Worm (Caenorhabditis elegans) whole organism, L4/young adult: ENCODE data around the gene skr-9.
"Not testable (repeated sequence)": the region's sequence is repeated elsewhere in the genome, so short reads cannot be mapped to it uniquely, and the experiment has no call there.

Experiments used
- W03F9.2 ChIP-seq: fragments of 150-350 bp; optimal IDR thresholded peaks from 2 replicates; lab custom pipeline; 2014; ENCODE audit warnings: missing biosample characterization, missing genetic modification characterization
- dao-5 ChIP-seq: sonication (generic microtip); optimal IDR thresholded peaks from 2 replicates; lab custom pipeline; 2016; ENCODE audit warnings: missing genotype, missing genetic modification characterization, moderate library complexity, missing compliant biosample characterization
- him-1 ChIP-seq: sonication (generic microtip); optimal IDR thresholded peaks from 2 replicates; lab custom pipeline; 2016; ENCODE audit warnings: missing genotype, missing genetic modification reagents, missing genetic modification characterization, missing compliant biosample characterization

Gene skr-9

DNA sequence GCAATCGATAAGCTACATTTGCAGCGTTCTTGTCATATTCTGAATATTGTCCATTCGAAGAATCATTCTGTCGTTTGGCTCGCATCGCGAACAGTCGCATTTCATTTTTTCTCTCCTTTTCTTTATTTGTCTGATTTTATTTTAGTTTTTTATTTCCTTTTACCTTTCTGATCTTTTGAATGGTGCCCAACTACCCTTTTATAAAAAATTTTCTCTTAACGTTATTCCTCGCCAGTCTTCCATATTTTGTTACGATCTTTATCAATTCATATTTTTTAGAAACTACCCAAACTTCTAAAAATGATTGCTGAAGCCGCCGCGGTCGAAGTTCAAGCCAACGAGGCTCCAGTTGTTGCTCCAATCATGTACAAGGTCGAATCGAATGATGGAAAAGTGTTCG is at the start of gene skr-9:
Gene skr-9, plus strand, starts transcription at position 301 of the 400 bp plus-strand sequence.
- not testable (repeated sequence) for TF ChIP-seq him-1 (tag; lab: Kevin White, UChicago); W03F9.2; dao-5 (tag; lab: Kevin White, UChicago)

DNA sequence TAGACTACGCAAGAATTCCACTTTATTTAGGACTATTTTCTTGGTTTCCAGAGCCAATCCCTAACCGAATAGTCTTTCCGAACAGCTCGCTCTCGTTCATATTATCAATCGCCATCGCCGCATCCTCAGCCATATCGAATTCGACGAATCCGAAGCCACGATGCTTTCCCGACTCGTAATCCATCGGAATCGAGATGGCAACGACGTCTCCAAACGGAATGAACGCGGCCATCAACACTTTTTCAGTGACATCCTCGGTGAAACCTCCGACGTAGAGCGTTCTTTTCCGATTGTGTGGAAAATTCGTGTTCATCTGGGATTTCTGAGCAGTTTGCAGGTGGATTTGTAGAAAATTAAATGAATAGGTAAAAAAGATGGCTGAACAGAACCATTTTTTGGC is 47.0 kb upstream of the skr-9 start, which contains the start of gene cyn-13:
Gene cyn-13, minus strand, starts transcription at position 313 of the 400 bp plus-strand sequence.
- TF ChIP-seq W03F9.2: no peak
- no peak for TF ChIP-seq dao-5 (tag; lab: Kevin White, UChicago)
- TF ChIP-seq him-1 (tag; lab: Kevin White, UChicago): no peak

DNA sequence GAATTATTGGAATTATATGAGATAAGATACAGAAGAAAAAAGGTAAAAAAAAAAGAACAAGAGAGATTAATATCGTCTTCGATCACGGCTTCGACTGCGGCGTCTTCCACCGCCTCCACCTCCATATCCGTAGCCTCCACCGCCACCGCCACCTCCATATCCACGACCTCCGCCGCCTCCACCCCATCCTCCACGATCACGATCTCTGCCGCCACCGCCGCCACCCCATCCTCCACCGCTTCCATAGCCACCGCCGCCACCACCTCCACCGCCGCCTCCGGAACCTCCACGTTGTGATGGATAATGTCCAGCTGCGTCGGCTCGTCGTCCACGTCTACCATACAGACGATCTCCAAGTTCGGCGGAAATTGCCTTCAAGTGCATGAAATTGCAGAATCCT is 46.6 kb upstream of the skr-9 start:
- no peak for TF ChIP-seq dao-5 (tag; lab: Kevin White, UChicago)
- no peak for TF ChIP-seq W03F9.2
- no peak for TF ChIP-seq him-1 (tag; lab: Kevin White, UChicago)

DNA sequence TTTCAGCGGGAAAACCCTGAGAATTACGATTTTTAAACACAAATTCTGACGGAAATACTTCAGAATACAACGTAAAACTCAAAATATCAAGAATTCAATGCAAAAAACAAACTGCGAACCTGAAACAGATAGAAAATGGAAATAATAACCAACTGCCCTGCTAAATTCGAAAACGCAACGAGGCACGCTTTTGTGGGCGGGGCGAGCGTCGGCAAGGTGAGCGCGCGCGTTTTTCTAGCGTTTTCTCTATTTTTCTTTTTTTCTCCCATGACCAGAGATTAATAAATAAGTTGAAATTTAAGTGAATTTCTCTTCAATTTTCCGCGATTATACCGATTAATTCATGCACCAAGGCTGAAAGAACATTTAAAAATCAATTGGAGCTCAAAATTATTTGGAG is 44.8 kb upstream of the skr-9 start, which contains the start of gene uaf-2:
Gene uaf-2, minus strand, starts transcription at position 183 of the 400 bp plus-strand sequence.
- TF ChIP-seq dao-5 (tag; lab: Kevin White, UChicago) (no peak), W03F9.2 (peak; percentile 30)

DNA sequence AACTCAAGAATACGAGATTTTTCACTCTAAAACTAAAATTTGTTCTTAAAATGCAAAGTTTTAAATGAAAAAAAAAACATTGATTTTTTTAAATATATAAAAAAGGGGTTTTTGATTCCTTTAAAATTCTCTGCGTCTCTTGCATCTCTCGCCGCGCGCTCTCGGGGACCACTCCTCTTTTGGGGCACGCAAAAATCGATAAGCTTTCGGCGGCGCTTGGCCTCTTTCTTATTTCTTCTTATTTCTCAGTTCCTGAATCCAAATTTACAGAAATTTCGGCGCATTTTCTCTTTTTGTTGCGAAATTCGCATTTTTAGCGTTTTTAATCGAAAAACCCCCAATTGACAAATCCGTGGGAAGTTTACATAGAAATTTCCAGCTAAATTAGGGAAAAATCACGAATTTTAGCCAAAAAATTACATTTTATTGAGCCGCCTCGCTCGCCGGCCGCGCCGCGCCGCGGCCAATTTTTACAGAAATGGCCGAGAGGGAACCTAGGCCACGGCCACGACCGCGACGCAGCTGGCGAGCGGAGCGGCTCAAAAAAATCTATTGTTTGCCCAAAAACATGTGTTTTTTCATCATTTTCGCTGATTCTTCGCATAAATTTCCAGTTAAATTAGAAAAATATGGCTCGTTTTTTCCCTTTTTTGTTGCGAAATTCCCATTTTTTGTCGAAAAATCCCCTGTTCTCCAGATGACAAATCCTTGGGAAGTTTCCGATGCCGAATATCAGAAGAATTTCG is 44.2 kb upstream of the skr-9 start, which contains the start of gene itsn-1:
Gene itsn-1, plus strand, starts transcription at position 696 of the 746 bp plus-strand sequence.
- TF ChIP-seq him-1 (tag; lab: Kevin White, UChicago) (no peak), dao-5 (tag; lab: Kevin White, UChicago) (no peak), W03F9.2 (no peak)

DNA sequence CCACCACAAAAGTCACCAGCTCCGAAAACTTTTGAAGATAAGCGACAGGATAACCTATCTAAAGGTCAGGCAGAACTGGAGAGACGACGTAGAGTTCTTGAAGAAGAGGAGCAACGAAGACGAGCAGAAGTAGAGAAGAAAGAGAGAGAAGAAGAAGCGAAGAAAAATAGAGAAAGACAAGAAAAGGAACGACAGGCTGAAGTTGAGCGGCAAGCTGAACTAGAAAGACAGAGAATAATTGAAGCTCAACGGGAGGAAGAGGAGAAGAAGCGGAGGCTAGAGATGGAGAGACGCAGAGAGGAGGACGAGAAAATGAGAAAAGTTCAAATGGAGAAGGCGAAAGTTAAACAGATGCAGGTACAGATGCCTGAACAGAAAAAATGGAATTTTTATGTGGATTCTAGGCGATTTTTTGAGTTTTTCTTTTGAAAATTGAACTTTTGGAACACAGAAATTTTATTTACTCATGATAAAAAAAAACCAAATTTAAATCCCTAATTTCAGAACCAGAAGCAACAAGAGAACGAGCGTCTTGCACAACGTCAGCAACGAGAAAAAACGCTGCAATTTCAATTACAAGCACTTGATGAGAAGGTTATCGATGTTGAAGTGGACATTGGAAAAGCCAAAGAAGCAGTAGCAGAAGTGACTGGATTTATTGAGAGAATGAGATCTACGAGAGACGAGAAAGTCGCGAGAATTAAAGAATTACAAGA is 42.2 kb upstream of the skr-9 start:
- TF ChIP-seq W03F9.2 (no peak), dao-5 (tag; lab: Kevin White, UChicago) (no peak)

DNA sequence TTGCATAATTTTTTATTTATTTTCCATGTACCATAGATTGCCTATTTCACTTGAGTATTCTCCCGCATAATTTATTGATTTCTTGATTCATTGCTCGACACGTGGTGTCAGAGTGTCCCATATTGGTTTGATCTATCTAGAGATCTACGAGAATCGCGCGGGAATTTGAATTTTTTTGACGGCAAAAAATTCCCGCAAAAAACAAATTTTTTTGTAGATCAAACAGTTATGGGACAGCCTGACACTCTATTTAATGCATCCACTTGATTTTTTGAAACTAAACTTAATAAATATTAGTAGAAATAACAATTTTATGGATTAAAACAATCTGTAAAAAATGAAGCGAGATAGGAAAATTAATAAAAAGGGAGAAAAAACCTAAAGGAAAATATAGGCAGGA is 37.4 kb upstream of the skr-9 start:
- TF ChIP-seq him-1 (tag; lab: Kevin White, UChicago) (no peak), dao-5 (tag; lab: Kevin White, UChicago) (no peak)

DNA sequence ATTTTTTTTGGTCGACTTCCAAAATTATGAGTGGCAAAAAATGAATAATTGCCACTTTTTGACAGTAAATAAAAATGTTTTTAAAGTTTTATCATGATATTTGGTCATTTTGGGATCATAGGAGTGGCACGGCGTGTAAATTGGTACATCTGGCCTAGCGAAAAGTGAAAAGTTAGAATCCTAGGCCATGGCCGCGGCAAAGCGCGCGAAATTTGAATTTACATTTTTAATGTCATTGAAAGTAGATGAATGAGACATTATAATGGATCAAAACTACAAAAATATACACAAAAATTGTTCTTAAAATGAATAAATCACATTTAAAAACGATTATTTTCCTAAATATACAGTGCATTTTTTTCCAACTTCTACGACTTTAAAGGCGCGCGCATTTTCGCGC is 36.9 kb upstream of the skr-9 start:
- TF ChIP-seq W03F9.2 (no peak), dao-5 (tag; lab: Kevin White, UChicago) (no peak), him-1 (tag; lab: Kevin White, UChicago) (no peak)

DNA sequence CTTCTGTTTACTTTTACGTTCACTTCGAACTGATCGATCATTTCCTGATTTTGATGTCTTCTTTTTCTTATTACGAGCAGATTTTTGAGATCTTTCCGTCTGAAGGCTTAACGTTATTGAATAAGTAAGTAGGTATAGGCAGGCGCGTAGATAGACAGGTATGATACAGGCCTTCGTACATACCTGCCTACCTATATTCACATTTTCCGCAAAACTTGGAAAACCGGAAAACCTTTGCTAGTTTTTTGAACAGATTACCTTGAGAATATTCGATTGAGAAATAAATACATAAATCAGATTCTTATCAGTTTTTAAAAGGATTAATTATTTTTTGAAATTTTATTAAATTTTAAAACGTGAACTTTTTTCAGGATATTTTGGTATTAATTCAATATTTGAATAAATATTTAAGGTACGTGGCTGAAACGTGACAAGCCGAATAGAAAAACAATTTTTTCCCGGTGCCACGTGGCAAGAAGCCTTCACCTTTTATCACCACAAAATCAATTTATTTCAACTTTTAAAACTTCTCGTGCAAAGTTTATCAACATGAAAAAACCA is 32.3 kb upstream of the skr-9 start, which contains the start of the genes Y116A8C.37 and Y116A8C.38:
Gene Y116A8C.37, minus strand, starts transcription at position 101 of the 561 bp plus-strand sequence.
Gene Y116A8C.38, plus strand, starts transcription at position 511 of the 561 bp plus-strand sequence.
- TF ChIP-seq W03F9.2: no peak
- no peak for TF ChIP-seq dao-5 (tag; lab: Kevin White, UChicago)
- no peak for TF ChIP-seq him-1 (tag; lab: Kevin White, UChicago)

DNA sequence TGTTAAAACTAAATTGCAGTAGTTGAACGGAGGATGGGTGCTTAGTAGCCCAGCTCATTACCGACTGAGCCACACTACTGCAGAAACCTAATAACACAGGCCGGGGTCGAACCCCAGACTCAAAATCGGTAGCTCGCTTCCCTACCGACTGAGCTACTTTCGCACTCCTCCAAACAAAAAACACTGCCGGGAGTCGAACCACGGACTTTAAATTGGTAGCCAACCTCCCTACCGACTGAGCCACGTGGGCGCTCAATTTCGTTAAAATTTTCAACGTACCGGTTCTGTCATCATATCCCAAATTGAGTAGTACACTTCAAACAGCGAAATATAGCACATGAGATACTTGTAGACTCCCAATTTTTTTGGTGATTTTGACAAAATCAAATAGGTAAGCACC is 13.0 kb upstream of the skr-9 start:
- TF ChIP-seq W03F9.2 (no peak), dao-5 (tag; lab: Kevin White, UChicago) (no peak), him-1 (tag; lab: Kevin White, UChicago) (no peak)

DNA sequence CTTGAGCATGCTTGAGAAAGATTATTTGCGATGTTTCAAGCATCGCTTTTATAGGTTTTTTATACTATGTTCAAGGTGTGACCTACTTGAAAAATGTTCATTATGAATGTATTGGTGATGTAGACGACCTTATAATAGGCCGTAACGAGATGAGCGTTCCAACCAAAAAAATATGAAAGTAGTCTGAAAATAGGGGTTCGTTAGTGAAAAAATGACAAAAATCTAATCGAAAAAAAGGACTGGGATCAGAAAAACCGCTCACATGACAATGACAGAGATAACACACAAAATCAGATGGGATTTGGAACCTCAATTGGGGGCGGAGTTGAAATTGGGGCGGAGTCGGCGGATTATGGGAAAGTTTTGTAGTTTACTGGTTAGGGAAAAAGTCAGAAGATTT is 12.5 kb upstream of the skr-9 start, which contains the start of gene Y116A8C.40:
Gene Y116A8C.40, minus strand, starts transcription at position 101 of the 400 bp plus-strand sequence.
- TF ChIP-seq him-1 (tag; lab: Kevin White, UChicago) (no peak), W03F9.2 (no peak), dao-5 (tag; lab: Kevin White, UChicago) (no peak)

DNA sequence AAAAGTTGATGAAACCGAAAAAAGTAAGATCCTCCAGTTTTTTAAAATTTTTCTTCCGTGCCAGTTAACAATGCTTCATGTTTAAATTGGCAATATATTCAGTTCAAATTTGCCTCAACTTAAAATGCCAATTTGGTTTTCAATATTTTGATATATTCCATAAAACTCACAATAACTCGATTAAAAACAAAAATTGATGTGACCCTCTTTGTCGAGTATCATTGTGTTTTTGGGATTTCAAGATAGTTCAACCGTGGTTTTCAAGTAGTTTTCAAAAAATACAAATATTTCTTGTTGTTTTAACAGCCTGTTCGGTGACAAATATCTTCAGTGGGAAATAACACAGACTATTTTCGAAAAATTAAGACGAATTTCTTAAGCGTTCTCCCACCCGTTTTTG is 10.4 kb upstream of the skr-9 start:
- TF ChIP-seq him-1 (tag; lab: Kevin White, UChicago) (no peak), W03F9.2 (no peak), dao-5 (tag; lab: Kevin White, UChicago) (no peak)

DNA sequence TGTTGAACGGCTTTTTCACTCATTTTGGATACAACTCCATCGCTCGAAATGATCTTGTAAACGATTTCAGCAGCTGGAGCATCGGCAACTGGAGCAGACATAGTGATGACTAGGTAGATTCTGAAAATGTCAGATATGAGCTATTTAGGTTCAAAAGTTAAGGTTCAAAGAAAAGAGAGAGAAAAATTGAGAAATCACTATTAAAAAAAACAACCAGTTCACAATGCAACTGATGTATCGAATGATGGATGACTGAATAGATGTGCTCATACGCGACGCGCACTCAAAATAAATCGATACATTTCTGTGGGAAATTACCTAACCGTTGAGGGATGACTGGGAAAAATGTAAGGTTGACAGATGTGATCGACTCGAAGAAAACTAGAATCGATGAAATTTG is 858 bp upstream of the skr-9 start, which contains the start of gene skr-13:
Gene skr-13, minus strand, starts transcription at position 101 of the 400 bp plus-strand sequence.
- TF ChIP-seq him-1 (tag; lab: Kevin White, UChicago) (no peak), dao-5 (tag; lab: Kevin White, UChicago) (no peak), W03F9.2 (no peak)

DNA sequence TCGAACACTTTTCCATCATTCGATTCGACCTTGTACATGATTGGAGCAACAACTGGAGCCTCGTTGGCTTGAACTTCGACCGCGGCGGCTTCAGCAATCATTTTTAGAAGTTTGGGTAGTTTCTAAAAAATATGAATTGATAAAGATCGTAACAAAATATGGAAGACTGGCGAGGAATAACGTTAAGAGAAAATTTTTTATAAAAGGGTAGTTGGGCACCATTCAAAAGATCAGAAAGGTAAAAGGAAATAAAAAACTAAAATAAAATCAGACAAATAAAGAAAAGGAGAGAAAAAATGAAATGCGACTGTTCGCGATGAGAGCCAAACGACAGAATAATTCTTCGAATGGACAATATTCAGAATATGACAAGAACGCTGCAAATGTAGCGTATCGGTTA is 2.4 kb downstream of the skr-9 start, which contains the start of gene skr-8:
Gene skr-8, minus strand, starts transcription at position 101 of the 400 bp plus-strand sequence.
- TF ChIP-seq dao-5 (tag; lab: Kevin White, UChicago); W03F9.2; him-1 (tag; lab: Kevin White, UChicago): not testable (repeated sequence)
